Worm (Caenorhabditis elegans) whole organism, L2 larva: ENCODE data around the gene ddx-23.

Source experiments
- C34F6.9 ChIP-seq: fragments of 150-350 bp; optimal IDR thresholded peaks from 2 replicates; lab custom pipeline; 2014; ENCODE audit warnings: missing biosample characterization, missing genetic modification characterization
- F13H6.1 ChIP-seq: sonication (generic microtip); optimal IDR thresholded peaks from 2 replicates; lab custom pipeline; 2016; ENCODE audit warnings: missing genetic modification characterization, missing compliant biosample characterization
- R02D3.7 ChIP-seq: fragments of 150-350 bp; optimal IDR thresholded peaks from 2 replicates; lab custom pipeline; 2014; ENCODE audit warnings: missing biosample characterization, missing genetic modification characterization
- Y55F3AM.14 ChIP-seq: fragments of 200-800 bp; sonication (Bioruptor generic); optimal IDR thresholded peaks from 2 replicates; lab custom pipeline; 2018; ENCODE audit warnings: mild to moderate bottlenecking, missing genetic modification characterization, missing compliant biosample characterization
- ZK546.5 ChIP-seq: sonication (generic microtip); optimal IDR thresholded peaks from 2 replicates; lab custom pipeline; 2017; ENCODE audit warnings: missing biosample characterization, missing genetic modification characterization
- alr-1 ChIP-seq: fragments of 150-350 bp; optimal IDR thresholded peaks from 2 replicates; lab custom pipeline; 2014; ENCODE audit warnings: missing biosample characterization, missing genetic modification characterization
- ama-1 ChIP-seq: fragments of 150-350 bp; optimal IDR thresholded peaks from 2 replicates; lab custom pipeline; 2018; ENCODE audit warnings: inconsistent platforms
- blmp-1 ChIP-seq: sonication (generic microtip); optimal IDR thresholded peaks from 2 replicates; lab custom pipeline; 2017; ENCODE audit warnings: missing genetic modification characterization, mild to moderate bottlenecking, missing compliant biosample characterization, antibody characterized with exemption, moderate library complexity; ENCODE audit not compliant: insufficient read depth
- ceh-16 ChIP-seq: fragments of 150-350 bp; optimal IDR thresholded peaks from 2 replicates; lab custom pipeline; 2014; ENCODE audit warnings: missing biosample characterization, missing genetic modification characterization
- ceh-82 ChIP-seq: fragments of 150-350 bp; optimal IDR thresholded peaks from 2 replicates; lab custom pipeline; 2014; ENCODE audit warnings: missing biosample characterization, missing genetic modification characterization
- crh-2 ChIP-seq: sonication (generic microtip); optimal IDR thresholded peaks from 2 replicates; lab custom pipeline; 2017; ENCODE audit warnings: missing biosample characterization, missing genetic modification characterization
- dmd-4 ChIP-seq: sonication (generic microtip); optimal IDR thresholded peaks from 2 replicates; lab custom pipeline; 2017; ENCODE audit warnings: missing biosample characterization, missing genetic modification characterization
- egl-27 ChIP-seq: sonication (generic microtip); optimal IDR thresholded peaks from 3 replicates; lab custom pipeline; 2017; ENCODE audit warnings: missing biosample characterization, missing genetic modification reagents, missing genetic modification characterization
- elt-1 ChIP-seq: fragments of 150-350 bp; optimal IDR thresholded peaks from 2 replicates; lab custom pipeline; 2014; ENCODE audit warnings: missing biosample characterization, missing genetic modification characterization
- fos-1 ChIP-seq: fragments of 150-350 bp; optimal IDR thresholded peaks from 2 replicates; lab custom pipeline; 2014; ENCODE audit warnings: missing biosample characterization, missing genetic modification characterization
- gmeb-1 ChIP-seq: fragments of 150-350 bp; optimal IDR thresholded peaks from 2 replicates; lab custom pipeline; 2014; ENCODE audit warnings: missing biosample characterization, missing genetic modification characterization
- lin-11 ChIP-seq: fragments of 150-350 bp; sonication (generic microtip); optimal IDR thresholded peaks from 2 replicates; lab custom pipeline; 2014; ENCODE audit warnings: missing biosample characterization, missing genetic modification characterization, inconsistent platforms, mixed read lengths
- lin-13 ChIP-seq: fragments of 150-350 bp; optimal IDR thresholded peaks from 2 replicates; lab custom pipeline; 2014; ENCODE audit warnings: missing biosample characterization, missing genetic modification reagents, missing genetic modification characterization
- lsy-2 ChIP-seq, 2 experiments: fragments of 150-350 bp in 1 of 2; sonication (generic microtip) in 1 of 2; optimal IDR thresholded peaks; 2 replicates each; lab custom pipeline; 2014 to 2017; ENCODE audit warnings: missing biosample characterization in 2 of 2, missing genetic modification characterization in 2 of 2
- mab-5 ChIP-seq: fragments of 150-350 bp; optimal IDR thresholded peaks from 2 replicates; lab custom pipeline; 2014; ENCODE audit warnings: missing biosample characterization, missing genetic modification characterization
- mbf-1 ChIP-seq: sonication (generic microtip); optimal IDR thresholded peaks from 2 replicates; lab custom pipeline; 2017; ENCODE audit warnings: missing biosample characterization, missing genetic modification characterization
- mdl-1 ChIP-seq, 2 experiments: fragments of 150-350 bp in 1 of 2; sonication (generic microtip) in 1 of 2; optimal IDR thresholded peaks; 2 replicates each; lab custom pipeline; 2017; ENCODE audit warnings: missing biosample characterization in 2 of 2, missing genetic modification characterization in 2 of 2
- nhr-11 ChIP-seq: fragments of 150-350 bp; optimal IDR thresholded peaks from 2 replicates; lab custom pipeline; 2014; ENCODE audit warnings: missing biosample characterization, missing genetic modification characterization
- nhr-12 ChIP-seq: fragments of 150-350 bp; optimal IDR thresholded peaks from 2 replicates; lab custom pipeline; 2014; ENCODE audit warnings: missing biosample characterization, missing genetic modification characterization
- nhr-129 ChIP-seq: fragments of 150-350 bp; optimal IDR thresholded peaks from 2 replicates; lab custom pipeline; 2014; ENCODE audit warnings: missing biosample characterization, missing genetic modification characterization
- nhr-23 ChIP-seq: fragments of 150-350 bp; optimal IDR thresholded peaks from 2 replicates; lab custom pipeline; 2014; ENCODE audit warnings: missing biosample characterization, missing genetic modification reagents, missing genetic modification characterization
- nhr-237 ChIP-seq: fragments of 150-350 bp; optimal IDR thresholded peaks from 2 replicates; lab custom pipeline; 2014; ENCODE audit warnings: missing biosample characterization, missing genetic modification characterization
- nhr-25 ChIP-seq: fragments of 150-350 bp; sonication (generic microtip); optimal IDR thresholded peaks from 3 replicates; lab custom pipeline; 2014; ENCODE audit warnings: missing biosample characterization, missing genetic modification characterization
- nhr-6 ChIP-seq: fragments of 150-350 bp; optimal IDR thresholded peaks from 2 replicates; lab custom pipeline; 2014; ENCODE audit warnings: missing biosample characterization, missing genetic modification characterization
- peb-1 ChIP-seq: fragments of 150-350 bp; optimal IDR thresholded peaks from 2 replicates; lab custom pipeline; 2014; ENCODE audit warnings: missing biosample characterization, missing genetic modification characterization
- sma-3 ChIP-seq: sonication (generic microtip); optimal IDR thresholded peaks from 2 replicates; lab custom pipeline; 2016; ENCODE audit warnings: missing genetic modification reagents, missing genetic modification characterization, missing compliant biosample characterization
- sma-9 ChIP-seq, 2 experiments: fragments of 150-350 bp in 1 of 2; sonication (generic microtip) in 1 of 2; optimal IDR thresholded peaks; 2 replicates each; lab custom pipeline; 2014 to 2016; ENCODE audit warnings: missing genetic modification characterization in 2 of 2, mild to moderate bottlenecking in 1 of 2, missing biosample characterization in 1 of 2, missing compliant biosample characterization in 1 of 2, missing genetic modification reagents in 1 of 2, moderate library complexity in 1 of 2
- snpc-4 ChIP-seq: fragments of 150-350 bp; optimal IDR thresholded peaks from 2 replicates; lab custom pipeline; 2014; ENCODE audit warnings: missing biosample characterization, missing genetic modification characterization
- unc-39 ChIP-seq: fragments of 150-350 bp; optimal IDR thresholded peaks from 2 replicates; lab custom pipeline; 2014; ENCODE audit warnings: missing biosample characterization, missing genetic modification characterization
- unc-55 ChIP-seq: fragments of 150-350 bp; sonication (generic microtip); optimal IDR thresholded peaks from 3 replicates; lab custom pipeline; 2014; ENCODE audit warnings: missing biosample characterization, missing genetic modification reagents, missing genetic modification characterization
- unc-62 ChIP-seq: fragments of 150-350 bp; optimal IDR thresholded peaks from 2 replicates; lab custom pipeline; 2014; ENCODE audit warnings: missing biosample characterization, missing genetic modification reagents, missing genetic modification characterization
- zag-1 ChIP-seq: fragments of 150-350 bp; optimal IDR thresholded peaks from 2 replicates; lab custom pipeline; 2014; ENCODE audit warnings: missing biosample characterization, missing genetic modification characterization
- ztf-1 ChIP-seq: fragments of 200-800 bp; sonication (Bioruptor generic); conservative IDR thresholded peaks from 2 replicates; pipeline ENCODE4 v1.3.6; 2022; ENCODE audit warnings: missing genetic modification characterization, missing compliant biosample characterization
- ztf-11 ChIP-seq: sonication (generic microtip); optimal IDR thresholded peaks from 2 replicates; lab custom pipeline; 2017; ENCODE audit warnings: missing biosample characterization, missing genetic modification characterization

ddx-23 gene

ce11 chrIII:5883517-5883916 is 30.4 kb upstream of the ddx-23 start:
- TF ChIP-seq nhr-11 (tag; lab: Kevin White, UChicago) = no peak
- no peak for TF ChIP-seq gmeb-1 (tag; lab: Kevin White, UChicago)
- no peak for TF ChIP-seq zag-1 (tag; lab: Kevin White, UChicago)
- no peak for TF ChIP-seq ceh-82
- TF ChIP-seq, all 48 proteins: peak for 0

- TF ChIP-seq Y55F3AM.14 (GFP tag; lab: Kevin White, UChicago) (no peak), nhr-12 (tag; lab: Kevin White, UChicago) (no peak), blmp-1 (tag; lab: Kevin White, UChicago) (no peak), ZK546.5 (tag; lab: Kevin White, UChicago) (no peak), ztf-11 (tag; lab: Kevin White, UChicago) (no peak), nhr-129 (tag; lab: Kevin White, UChicago) (no peak), zag-1 (tag; lab: Kevin White, UChicago) (no peak), dmd-4 (tag; lab: Kevin White, UChicago) (no peak), R02D3.7 (tag; lab: Kevin White, UChicago) (no peak), F13H6.1 (tag; lab: Kevin White, UChicago) (no peak), mbf-1 (tag; lab: Kevin White, UChicago) (no peak), lin-13 (GFP tag; lab: Kevin White, UChicago) (no peak), nhr-23 (tag; lab: Kevin White, UChicago) (no peak), lsy-2 (tag; optimal IDR thresholded peaks at IDR 0.05; lab: Kevin White, UChicago) (no peak), ama-1 (lab: Kevin White, UChicago) (no peak), nhr-237 (tag; lab: Kevin White, UChicago) (no peak), C34F6.9 (tag; lab: Kevin White, UChicago) (no peak), sma-3 (GFP tag; lab: Kevin White, UChicago) (no peak), mdl-1 (tag; optimal IDR thresholded peaks at IDR 0.05; lab: Kevin White, UChicago) (no peak), ceh-16 (tag; lab: Kevin White, UChicago) (no peak)
Observed at ce11 chrIII:5882823-5883222, 29.8 kb upstream of the ddx-23 start, which contains the start of gene F01F1.14. Gene F01F1.14, minus strand, starts transcription at chrIII:5882923.

- TF ChIP-seq unc-62 (GFP tag; lab: Kevin White, UChicago) = no peak
- TF ChIP-seq ztf-1 (GFP tag; lab: Robert Waterston, UW) = no peak
- TF ChIP-seq alr-1 = no peak
- TF ChIP-seq unc-39 = no peak
- no peak for TF ChIP-seq egl-27 (tag; lab: Kevin White, UChicago)
- TF ChIP-seq lin-13 (GFP tag; lab: Kevin White, UChicago) = no peak
- TF ChIP-seq C34F6.9 (tag; lab: Kevin White, UChicago) = no peak
- TF ChIP-seq, all 48 proteins: peak for 0
Observed at ce11 chrIII:5882284-5882683, 29.2 kb upstream of the ddx-23 start.

ce11 chrIII:5879291-5879968 is 26.4 kb upstream of the ddx-23 start, which contains the start of gene hpo-10:
Gene hpo-10, plus strand, starts transcription at chrIII:5879489.
- TF ChIP-seq mbf-1 (tag; lab: Kevin White, UChicago) (no peak), snpc-4 (no peak), peb-1 (tag; lab: Kevin White, UChicago) (no peak), nhr-6 (no peak), F13H6.1 (tag; lab: Kevin White, UChicago) (no peak), ceh-16 (tag; lab: Kevin White, UChicago) (no peak), gmeb-1 (tag; lab: Kevin White, UChicago) (peak; percentile 1), ceh-82 (no peak), lin-11 (tag; lab: Kevin White, UChicago) (no peak), lin-13 (GFP tag; lab: Kevin White, UChicago) (peak; percentile 41), nhr-23 (tag; lab: Kevin White, UChicago) (no peak), unc-55 (GFP tag; lab: Kevin White, UChicago) (peak; percentile 55), mab-5 (tag; lab: Kevin White, UChicago) (no peak), sma-9 (GFP tag; optimal IDR thresholded peaks at IDR 0.05; lab: Kevin White, UChicago) (no peak), sma-9 (tag; optimal IDR thresholded peaks at IDR 0.05; lab: Kevin White, UChicago) (no peak), lsy-2 (tag; optimal IDR thresholded peaks at IDR 0.05; lab: Kevin White, UChicago) (peak; percentile 9 to 57), elt-1 (tag; lab: Kevin White, UChicago) (no peak), sma-3 (GFP tag; lab: Kevin White, UChicago) (no peak), fos-1 (tag; lab: Kevin White, UChicago) (no peak), crh-2 (tag; lab: Kevin White, UChicago) (peak; percentile 52), ama-1 (lab: Kevin White, UChicago) (no peak), R02D3.7 (tag; lab: Kevin White, UChicago) (no peak), alr-1 (no peak), nhr-25 (peak; percentile 17), C34F6.9 (tag; lab: Kevin White, UChicago) (peak; percentile 56)
